Worm (Caenorhabditis elegans): ENCODE data around the gene moc-3.

DNA sequence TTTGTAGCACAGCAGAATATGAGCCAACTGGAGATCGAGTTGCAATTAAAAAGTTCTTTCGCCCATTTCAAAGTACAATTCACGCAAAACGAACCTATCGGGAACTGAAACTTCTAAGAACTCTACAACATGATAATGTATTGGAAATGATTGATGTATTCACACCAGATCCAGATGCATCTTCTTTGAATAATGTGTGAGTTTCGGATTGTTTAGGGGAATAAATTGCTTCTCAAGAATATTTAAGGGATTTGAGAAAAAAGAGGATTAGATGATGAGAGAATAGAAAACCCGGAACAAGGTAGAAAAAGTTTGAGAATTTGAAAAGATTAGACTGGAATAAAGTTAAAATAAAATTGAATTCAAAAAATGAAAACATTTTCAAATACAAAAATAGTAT lies 14.0 kb downstream of the moc-3 start:
- TF ChIP-seq ama-1 (optimal IDR thresholded peaks at IDR 0.05) (no peak), nhr-12 (tag; optimal IDR thresholded peaks at IDR 0.05) (no peak), ceh-82 (tag; optimal IDR thresholded peaks at IDR 0.05) (no peak), R02D3.7 (tag; optimal IDR thresholded peaks at IDR 0.05) (no peak)
